Worm (Caenorhabditis elegans) whole organism, L2 larva: ENCODE measurements around the gene K03H1.13.

Source experiments
- aly-2 ChIP-seq: fragments of 150-350 bp; optimal IDR thresholded peaks from 2 replicates; lab custom pipeline; 2014; ENCODE audit warnings: missing biosample characterization, missing genetic modification characterization
- ama-1 ChIP-seq: fragments of 150-350 bp; optimal IDR thresholded peaks from 2 replicates; lab custom pipeline; 2018; ENCODE audit warnings: inconsistent platforms
- elt-1 ChIP-seq: fragments of 150-350 bp; optimal IDR thresholded peaks from 2 replicates; lab custom pipeline; 2014; ENCODE audit warnings: missing biosample characterization, missing genetic modification characterization
- nhr-237 ChIP-seq: fragments of 150-350 bp; optimal IDR thresholded peaks from 2 replicates; lab custom pipeline; 2014; ENCODE audit warnings: missing biosample characterization, missing genetic modification characterization
- nhr-25 ChIP-seq: fragments of 150-350 bp; sonication (generic microtip); optimal IDR thresholded peaks from 3 replicates; lab custom pipeline; 2014; ENCODE audit warnings: missing biosample characterization, missing genetic modification characterization
- snpc-4 ChIP-seq: fragments of 150-350 bp; optimal IDR thresholded peaks from 2 replicates; lab custom pipeline; 2014; ENCODE audit warnings: missing biosample characterization, missing genetic modification characterization
- ztf-1 ChIP-seq: fragments of 200-800 bp; sonication (Bioruptor generic); conservative IDR thresholded peaks from 2 replicates; pipeline ENCODE4 v1.3.6; 2022; ENCODE audit warnings: missing genetic modification characterization, missing compliant biosample characterization

DNA sequence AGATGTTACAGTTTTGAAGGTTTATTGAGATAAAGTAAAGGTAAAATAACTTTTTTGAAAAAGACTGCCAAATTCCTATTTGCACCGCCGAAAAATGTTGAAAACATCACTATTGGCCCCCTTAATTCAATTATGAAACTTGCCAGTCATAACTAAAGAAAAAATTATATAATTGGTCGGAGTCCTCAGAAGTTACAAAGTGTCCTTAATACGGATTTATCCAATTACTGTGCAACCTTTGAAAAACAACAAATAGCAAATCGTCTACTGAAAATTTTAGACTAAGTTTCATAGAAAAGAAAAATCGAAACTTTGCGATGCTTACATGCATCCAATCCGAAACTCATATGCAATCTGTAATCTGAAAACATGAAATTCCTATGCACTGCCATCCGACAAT lies 34.5 kb upstream of the K03H1.13 start:
- TF ChIP-seq nhr-25 (tag; lab: Kevin White, UChicago) (no peak), aly-2 (no peak), nhr-237 (tag; lab: Kevin White, UChicago) (no peak), ama-1 (no peak), snpc-4 (tag; lab: Kevin White, UChicago) (no peak), ztf-1 (GFP tag; lab: Robert Waterston, UW) (no peak), elt-1 (no peak)
